Worm (Caenorhabditis elegans): Measurements from ENCODE around the gene spin-3.

- TF ChIP-seq hmg-4 (GFP tag; optimal IDR thresholded peaks at IDR 0.05), result no peak
- no peak for TF ChIP-seq ama-1 (optimal IDR thresholded peaks at IDR 0.05)
- TF ChIP-seq hmbx-1 (tag; optimal IDR thresholded peaks at IDR 0.05), result no peak
- no peak for TF ChIP-seq pes-1 (GFP tag; IDR thresholded peaks at IDR 0.05)
- no peak for TF ChIP-seq tra-4 (tag; optimal IDR thresholded peaks at IDR 0.05)
- no peak for TF ChIP-seq tbx-37 (GFP tag; conservative IDR thresholded peaks at IDR 0.05)
Measured at ce11 chrX:13113457-13113856, 16.6 kb upstream of the spin-3 start, which contains the start of gene F17H10.2.
